Worm (Caenorhabditis elegans) whole organism, early embryonic: ENCODE measurements around the gene lgc-9.
"Not testable (repeated sequence)": the region's sequence is repeated elsewhere in the genome, so short reads cannot be mapped to it uniquely, and the experiment has no call there.

Source experiments
- B0310.2 ChIP-seq: sonication (generic microtip); optimal IDR thresholded peaks from 2 replicates; lab custom pipeline; 2016; ENCODE audit warnings: mild to moderate bottlenecking, missing genetic modification characterization, missing compliant biosample characterization
- F13C5.2 ChIP-seq: sonication (generic microtip); optimal IDR thresholded peaks from 2 replicates; lab custom pipeline; 2017; ENCODE audit warnings: mild to moderate bottlenecking, missing genetic modification characterization, inconsistent platforms, missing compliant biosample characterization
- aly-1 ChIP-seq: sonication (generic microtip); optimal IDR thresholded peaks from 2 replicates; lab custom pipeline; 2016; ENCODE audit warnings: missing genetic modification characterization, missing compliant biosample characterization
- ama-1 ChIP-seq: fragments of 150-350 bp; optimal IDR thresholded peaks from 2 replicates; lab custom pipeline; 2014
- ceh-13 ChIP-seq: fragments of 200-800 bp; sonication (Bioruptor generic); optimal IDR thresholded peaks from 2 replicates; lab custom pipeline; 2018; ENCODE audit warnings: mild to moderate bottlenecking, missing genetic modification characterization, missing compliant biosample characterization
- ceh-36 ChIP-seq: sonication (generic microtip); optimal IDR thresholded peaks from 2 replicates; lab custom pipeline; 2016; ENCODE audit warnings: missing genetic modification characterization, inconsistent platforms, missing compliant biosample characterization
- ets-7 ChIP-seq: sonication (generic microtip); optimal IDR thresholded peaks from 2 replicates; lab custom pipeline; 2016; ENCODE audit warnings: missing genotype, missing genetic modification characterization, missing compliant biosample characterization
- flt-1 ChIP-seq: fragments of 200-800 bp; sonication (Bioruptor generic); IDR thresholded peaks from 2 replicates; pipeline ENCODE4 v1.3.6; 2022; ENCODE audit warnings: missing genetic modification characterization, missing compliant biosample characterization
- hmbx-1 ChIP-seq: sonication (generic microtip); optimal IDR thresholded peaks from 2 replicates; lab custom pipeline; 2016; ENCODE audit warnings: mild to moderate bottlenecking, missing genetic modification characterization, missing compliant biosample characterization
- hmg-4 ChIP-seq: fragments of 200-800 bp; sonication (Bioruptor generic); optimal IDR thresholded peaks from 2 replicates; lab custom pipeline; 2018; ENCODE audit warnings: mild to moderate bottlenecking, missing genetic modification characterization, missing compliant biosample characterization
- hnd-1 ChIP-seq: sonication (generic microtip); optimal IDR thresholded peaks from 2 replicates; lab custom pipeline; 2016; ENCODE audit warnings: missing genetic modification characterization, missing compliant biosample characterization
- pes-1 ChIP-seq: fragments of 200-800 bp; sonication (Bioruptor generic); IDR thresholded peaks from 2 replicates; pipeline ENCODE4 v1.3.6; 2022; ENCODE audit warnings: missing genetic modification reagents, missing genetic modification characterization, missing compliant biosample characterization
- scrt-1 ChIP-seq: fragments of 200-800 bp; sonication (Bioruptor generic); IDR thresholded peaks from 2 replicates; pipeline ENCODE4 v1.3.6; 2022; ENCODE audit warnings: missing genetic modification characterization, missing compliant biosample characterization
- sea-1 ChIP-seq: fragments of 200-800 bp; sonication (Bioruptor generic); conservative IDR thresholded peaks from 2 replicates; pipeline ENCODE4 v1.3.6; 2022; ENCODE audit warnings: missing genetic modification characterization, missing compliant biosample characterization
- tbx-11 ChIP-seq: fragments of 200-800 bp; sonication (Bioruptor generic); IDR thresholded peaks from 2 replicates; pipeline ENCODE4 v1.3.6; 2022; ENCODE audit warnings: missing genetic modification characterization, missing compliant biosample characterization
- tbx-37 ChIP-seq: fragments of 200-800 bp; sonication (Bioruptor generic); conservative IDR thresholded peaks from 2 replicates; pipeline ENCODE4 v1.3.6; 2022; ENCODE audit warnings: missing genetic modification reagents, missing genetic modification characterization, missing compliant biosample characterization
- tra-4 ChIP-seq: sonication (generic microtip); optimal IDR thresholded peaks from 2 replicates; lab custom pipeline; 2017; ENCODE audit warnings: missing genetic modification characterization, missing compliant biosample characterization

The lgc-9 gene

DNA sequence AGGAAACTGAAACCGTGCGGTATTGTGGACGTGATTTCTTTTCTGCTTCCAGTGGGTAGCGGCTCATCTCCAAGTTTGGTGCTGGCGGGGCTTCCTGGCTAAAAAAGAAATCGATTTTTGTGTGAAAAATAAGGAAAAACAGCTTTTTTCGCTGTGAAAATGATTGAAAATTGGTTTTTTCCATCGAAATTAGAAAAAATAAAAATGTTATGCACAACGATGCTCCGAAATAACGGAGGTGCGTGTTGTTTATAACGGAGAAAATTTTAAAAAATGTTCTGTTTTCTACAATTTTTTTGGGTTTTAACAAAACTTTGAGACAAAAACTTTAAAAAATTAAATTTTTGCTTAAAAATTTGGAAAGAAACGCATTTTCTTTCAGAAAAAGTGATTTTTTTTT is 32.3 kb upstream of the lgc-9 start:
- TF ChIP-seq tra-4: no peak
- TF ChIP-seq pes-1: no peak
- no peak for TF ChIP-seq flt-1 (GFP tag; lab: Robert Waterston, UW)
- no peak for TF ChIP-seq aly-1 (tag; lab: Kevin White, UChicago)

- TF ChIP-seq ceh-36 (tag; lab: Kevin White, UChicago): no peak
- TF ChIP-seq ama-1: no peak
- no peak for TF ChIP-seq scrt-1 (GFP tag; lab: Robert Waterston, UW)
- no peak for TF ChIP-seq hnd-1
- TF ChIP-seq B0310.2: no peak
- no peak for TF ChIP-seq pes-1
- TF ChIP-seq tbx-37 (GFP tag; lab: Robert Waterston, UW): no peak
- TF ChIP-seq tbx-11: no peak
- TF ChIP-seq aly-1 (tag; lab: Kevin White, UChicago): no peak
- TF ChIP-seq hmg-4 (GFP tag; lab: Kevin White, UChicago): no peak
- TF ChIP-seq hmbx-1 (tag; lab: Kevin White, UChicago): no peak
- TF ChIP-seq flt-1 (GFP tag; lab: Robert Waterston, UW): no peak
- no peak for TF ChIP-seq F13C5.2 (tag; lab: Kevin White, UChicago)
- no peak for TF ChIP-seq ets-7 (tag; lab: Kevin White, UChicago)
- no peak for TF ChIP-seq ceh-13
- no peak for TF ChIP-seq tra-4
- no peak for TF ChIP-seq sea-1 (GFP tag; lab: Robert Waterston, UW)
Observed at ce11 chrIV:3384047-3384446, 31.4 kb upstream of the lgc-9 start, which contains the start of gene B0546.4. B0546.4 (minus strand) TSS chrIV:3384147.

ce11 chrIV:3384593-3384992 is 30.9 kb upstream of the lgc-9 start:
- TF ChIP-seq hmg-4 (GFP tag; lab: Kevin White, UChicago) (peak; percentile 19), hmbx-1 (tag; lab: Kevin White, UChicago) (no peak)

DNA sequence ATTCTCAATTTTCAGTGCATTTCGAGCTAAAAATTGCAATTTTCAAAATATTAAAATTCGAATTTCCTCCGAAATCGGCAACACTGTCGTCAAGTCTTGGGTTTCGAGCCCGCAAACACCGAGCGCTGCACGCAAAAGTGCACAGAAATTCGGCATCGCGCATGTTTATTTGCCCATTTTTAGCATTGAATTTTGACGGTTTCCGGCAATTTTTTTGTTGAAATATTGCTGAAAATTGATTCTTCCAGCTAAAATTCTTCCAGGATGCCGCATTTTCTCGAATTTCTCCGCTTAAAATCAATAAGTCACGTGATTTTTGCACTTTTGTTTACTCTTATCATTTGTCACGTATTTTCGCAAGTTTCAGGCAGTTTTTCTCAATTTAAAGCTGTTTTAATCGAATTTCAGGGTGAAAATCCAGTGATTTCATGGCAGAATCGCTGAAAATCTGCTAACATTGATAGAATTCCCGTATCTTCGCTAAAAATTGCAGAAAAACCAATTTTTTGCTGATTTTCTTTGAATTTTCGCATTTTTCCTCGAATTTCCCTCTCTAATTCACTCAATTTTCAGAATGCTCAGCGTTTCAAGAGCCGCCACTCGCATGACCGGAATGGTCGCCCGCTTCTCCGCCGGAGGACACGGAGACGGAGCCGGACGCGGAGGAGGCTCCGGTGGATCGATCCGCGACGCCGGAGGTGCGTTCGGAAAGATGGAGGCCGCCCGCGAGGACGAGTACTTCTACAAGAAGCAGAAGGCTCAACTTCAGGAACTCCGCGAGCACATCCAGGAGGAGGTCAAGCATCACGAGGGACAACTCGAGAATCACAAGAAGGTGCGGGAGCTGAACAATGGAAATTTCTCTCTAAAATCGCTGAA is 29.9 kb upstream of the lgc-9 start, which contains the start of gene mai-2:
Gene mai-2 (plus strand): TSS at position 574 of the 879 bp plus-strand sequence.
- TF ChIP-seq hmbx-1 (tag; lab: Kevin White, UChicago): no peak
- no peak for TF ChIP-seq pes-1
- no peak for TF ChIP-seq ama-1
- TF ChIP-seq tra-4: no peak
- no peak for TF ChIP-seq aly-1 (tag; lab: Kevin White, UChicago)
- no peak for TF ChIP-seq flt-1 (GFP tag; lab: Robert Waterston, UW)
- TF ChIP-seq tbx-37 (GFP tag; lab: Robert Waterston, UW): no peak
- no peak for TF ChIP-seq sea-1 (GFP tag; lab: Robert Waterston, UW)
- TF ChIP-seq tbx-11: no peak
- no peak for TF ChIP-seq ceh-13
- no peak for TF ChIP-seq hmg-4 (GFP tag; lab: Kevin White, UChicago)
- no peak for TF ChIP-seq scrt-1 (GFP tag; lab: Robert Waterston, UW)
- no peak for TF ChIP-seq hnd-1
- TF ChIP-seq ets-7 (tag; lab: Kevin White, UChicago): no peak
- TF ChIP-seq B0310.2: no peak
- TF ChIP-seq ceh-36 (tag; lab: Kevin White, UChicago): no peak
- TF ChIP-seq F13C5.2 (tag; lab: Kevin White, UChicago): no peak

ce11 chrIV:3386504-3387290 is 28.8 kb upstream of the lgc-9 start:
- TF ChIP-seq flt-1 (GFP tag; lab: Robert Waterston, UW): no peak
- no peak for TF ChIP-seq ets-7 (tag; lab: Kevin White, UChicago)
- TF ChIP-seq hnd-1: no peak
- TF ChIP-seq aly-1 (tag; lab: Kevin White, UChicago): no peak
- TF ChIP-seq tbx-37 (GFP tag; lab: Robert Waterston, UW): no peak
- TF ChIP-seq ceh-36 (tag; lab: Kevin White, UChicago): no peak
- no peak for TF ChIP-seq sea-1 (GFP tag; lab: Robert Waterston, UW)
- no peak for TF ChIP-seq hmbx-1 (tag; lab: Kevin White, UChicago)
- TF ChIP-seq tbx-11: no peak
- TF ChIP-seq ama-1: no peak
- no peak for TF ChIP-seq tra-4
- no peak for TF ChIP-seq pes-1
- no peak for TF ChIP-seq scrt-1 (GFP tag; lab: Robert Waterston, UW)
- no peak for TF ChIP-seq B0310.2
- TF ChIP-seq hmg-4 (GFP tag; lab: Kevin White, UChicago): no peak
- no peak for TF ChIP-seq F13C5.2 (tag; lab: Kevin White, UChicago)
- TF ChIP-seq ceh-13: no peak

DNA sequence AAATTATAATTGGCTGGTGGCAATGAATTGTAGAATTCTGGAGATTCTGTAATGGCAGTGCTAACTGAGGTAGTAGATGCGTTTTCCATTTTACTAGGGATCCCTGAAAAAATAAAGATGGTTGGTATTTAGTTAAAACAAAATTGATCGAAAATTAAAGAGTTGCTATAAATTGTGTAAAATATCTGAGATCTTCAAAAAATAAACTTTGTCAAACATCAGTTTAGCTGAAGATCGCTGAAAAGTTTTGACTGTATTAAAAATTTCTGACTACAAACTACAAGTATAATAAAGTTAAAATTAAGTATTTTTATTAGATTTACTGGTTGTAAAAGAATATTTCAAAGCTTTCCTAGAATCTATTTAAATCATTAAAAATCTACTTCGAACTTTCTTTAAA is 25.5 kb upstream of the lgc-9 start, which contains the start of gene B0546.5:
Gene B0546.5 (minus strand): TSS at position 101 of the 400 bp plus-strand sequence.
- TF ChIP-seq ceh-36 (tag; lab: Kevin White, UChicago); tbx-11; ceh-13: not testable (repeated sequence)

DNA sequence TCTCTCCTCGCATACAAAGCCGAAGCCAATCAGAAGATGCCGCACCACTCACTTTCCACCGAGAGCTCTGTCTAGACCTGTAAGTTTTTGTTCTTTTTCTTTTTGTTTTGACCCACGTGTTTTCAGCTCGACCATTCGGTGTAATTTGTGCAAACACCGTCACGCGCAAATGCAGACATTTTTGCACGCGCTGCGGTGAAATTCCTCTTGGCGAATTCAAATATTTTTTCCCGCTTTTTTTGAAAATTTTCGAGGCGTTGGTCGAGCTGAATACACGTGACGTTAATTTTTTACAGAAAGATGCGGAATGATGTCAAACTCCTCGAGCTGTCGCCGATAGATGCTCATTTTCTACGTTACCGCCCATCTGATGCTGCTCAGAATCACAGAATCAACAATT is 21.4 kb upstream of the lgc-9 start, which contains the start of gene C04C3.4:
Gene C04C3.4 (plus strand): TSS at position 301 of the 400 bp plus-strand sequence.
- TF ChIP-seq ama-1; aly-1 (tag; lab: Kevin White, UChicago); tra-4: not testable (repeated sequence)
